Worm (Caenorhabditis elegans) whole organism, L4 larva: Measurements from ENCODE around the gene ZK669.3.

Source experiments
- F10B5.3 ChIP-seq: sonication (generic microtip); optimal IDR thresholded peaks from 2 replicates; lab custom pipeline; 2016; ENCODE audit warnings: mild to moderate bottlenecking, missing genetic modification characterization, missing compliant biosample characterization
- F37D6.2 ChIP-seq: sonication (generic microtip); optimal IDR thresholded peaks from 2 replicates; lab custom pipeline; 2016; ENCODE audit warnings: mild to moderate bottlenecking, missing genetic modification characterization, missing compliant biosample characterization
- Y105C5A.15 ChIP-seq: fragments of 200-800 bp; sonication (Bioruptor generic); IDR thresholded peaks from 2 replicates; pipeline ENCODE4 v1.3.6; 2022; ENCODE audit warnings: missing genetic modification characterization, missing compliant biosample characterization
- ZK337.2 ChIP-seq: fragments of 200-800 bp; sonication (Bioruptor generic); IDR thresholded peaks from 2 replicates; pipeline ENCODE4 v1.3.6; 2022; ENCODE audit warnings: missing genetic modification reagents, missing genetic modification characterization, missing compliant biosample characterization
- aha-1 ChIP-seq: fragments of 150-350 bp; peaks from one replicate; lab custom pipeline; 2014; ENCODE audit warnings: missing biosample characterization, missing genetic modification characterization
- ama-1 ChIP-seq: fragments of 150-350 bp; optimal IDR thresholded peaks from 2 replicates; lab custom pipeline; 2014; ENCODE audit warnings: inconsistent platforms, mixed read lengths
- arid-1 ChIP-seq: fragments of 200-800 bp; sonication (Bioruptor generic); conservative IDR thresholded peaks from 2 replicates; pipeline ENCODE4 v1.3.6; 2022; ENCODE audit warnings: missing genetic modification reagents, missing genetic modification characterization, missing compliant biosample characterization
- ceh-28 ChIP-seq: fragments of 150-350 bp; optimal IDR thresholded peaks from 2 replicates; lab custom pipeline; 2014; ENCODE audit warnings: missing biosample characterization, missing genetic modification reagents, missing genetic modification characterization
- ceh-44 ChIP-seq: fragments of 200-800 bp; sonication (Bioruptor generic); IDR thresholded peaks from 2 replicates; pipeline ENCODE4 v1.3.6; 2022; ENCODE audit warnings: missing genetic modification reagents, missing genetic modification characterization, missing compliant biosample characterization
- daf-19 ChIP-seq: fragments of 200-800 bp; sonication (Bioruptor generic); conservative IDR thresholded peaks from 2 replicates; pipeline ENCODE4 v1.3.6; 2022; ENCODE audit warnings: missing genetic modification characterization, missing compliant biosample characterization
- dmd-8 ChIP-seq: fragments of 200-800 bp; sonication (Bioruptor generic); IDR thresholded peaks from 2 replicates; pipeline ENCODE4 v1.3.6; 2022; ENCODE audit warnings: missing genetic modification characterization, missing compliant biosample characterization
- hlh-11 ChIP-seq: fragments of 200-800 bp; sonication (Bioruptor generic); optimal IDR thresholded peaks from 2 replicates; lab custom pipeline; 2018; ENCODE audit warnings: mild to moderate bottlenecking, missing genetic modification characterization, missing compliant biosample characterization
- hlh-30 ChIP-seq: sonication (generic microtip); optimal IDR thresholded peaks from 2 replicates; lab custom pipeline; 2017; ENCODE audit warnings: antibody characterized with exemption, mild to moderate bottlenecking, missing genetic modification characterization, missing compliant biosample characterization; ENCODE audit not compliant: insufficient read depth
- jun-1 ChIP-seq: fragments of 150-350 bp; optimal IDR thresholded peaks from 2 replicates; lab custom pipeline; 2014; ENCODE audit warnings: missing biosample characterization, missing genetic modification reagents, missing genetic modification characterization
- lim-7 ChIP-seq: fragments of 200-800 bp; sonication (Bioruptor generic); IDR thresholded peaks from 2 replicates; pipeline ENCODE4 v1.3.6; 2022; ENCODE audit warnings: missing genetic modification characterization, missing compliant biosample characterization
- lin-29 ChIP-seq: fragments of 200-800 bp; sonication (Bioruptor generic); IDR thresholded peaks from 2 replicates; pipeline ENCODE4 v1.3.6; 2022; ENCODE audit warnings: missing genetic modification reagents, missing genetic modification characterization, missing compliant biosample characterization
- lin-38 ChIP-seq: fragments of 200-800 bp; sonication (Bioruptor generic); IDR thresholded peaks from 2 replicates; pipeline ENCODE4 v1.3.6; 2022; ENCODE audit warnings: missing genetic modification reagents, missing genetic modification characterization, missing compliant biosample characterization
- lsy-2 ChIP-seq, 2 experiments: fragments of 150-350 bp in 1 of 2; sonication (generic microtip) in 1 of 2; optimal IDR thresholded peaks; 2 replicates each; lab custom pipeline; 2014 to 2017; ENCODE audit warnings: missing biosample characterization in 2 of 2, missing genetic modification characterization in 2 of 2
- madf-9 ChIP-seq: fragments of 200-800 bp; sonication (Bioruptor generic); conservative IDR thresholded peaks from 2 replicates; pipeline ENCODE4 v1.3.6; 2022; ENCODE audit warnings: missing genetic modification reagents, missing genetic modification characterization, missing compliant biosample characterization
- mdt-29 ChIP-seq: fragments of 200-800 bp; sonication (Bioruptor generic); IDR thresholded peaks from 2 replicates; pipeline ENCODE4 v1.3.6; 2022; ENCODE audit warnings: missing genetic modification reagents, missing genetic modification characterization, missing compliant biosample characterization
- mep-1 ChIP-seq: fragments of 150-350 bp; sonication (generic microtip); optimal IDR thresholded peaks from 3 replicates; lab custom pipeline; 2014; ENCODE audit warnings: missing biosample characterization, missing genetic modification characterization
- nhr-11 ChIP-seq: fragments of 150-350 bp; optimal IDR thresholded peaks from 2 replicates; lab custom pipeline; 2014; ENCODE audit warnings: missing biosample characterization, missing genetic modification characterization
- nhr-237 ChIP-seq: sonication (generic microtip); optimal IDR thresholded peaks from 2 replicates; lab custom pipeline; 2017; ENCODE audit warnings: missing biosample characterization, missing genetic modification characterization
- nhr-6 ChIP-seq: fragments of 150-350 bp; optimal IDR thresholded peaks from 2 replicates; lab custom pipeline; 2014; ENCODE audit warnings: missing biosample characterization, missing genetic modification characterization
- nhr-77 ChIP-seq: fragments of 150-350 bp; optimal IDR thresholded peaks from 2 replicates; lab custom pipeline; 2014; ENCODE audit warnings: missing biosample characterization, missing genetic modification characterization
- pqm-1 ChIP-seq: sonication (generic microtip); optimal IDR thresholded peaks from 2 replicates; lab custom pipeline; 2017; ENCODE audit warnings: missing biosample characterization, missing genetic modification characterization
- sdz-12 ChIP-seq: fragments of 200-800 bp; sonication (Bioruptor generic); optimal IDR thresholded peaks from 2 replicates; lab custom pipeline; 2018; ENCODE audit warnings: mild to moderate bottlenecking, missing genetic modification characterization, missing compliant biosample characterization
- set-16 ChIP-seq: fragments of 200-800 bp; sonication (Bioruptor generic); IDR thresholded peaks from 2 replicates; pipeline ENCODE4 v1.3.6; 2022; ENCODE audit warnings: missing genetic modification reagents, missing genetic modification characterization, missing compliant biosample characterization
- spr-1 ChIP-seq: sonication (generic microtip); optimal IDR thresholded peaks from 2 replicates; lab custom pipeline; 2016; ENCODE audit warnings: mild to moderate bottlenecking, missing genetic modification characterization, missing compliant biosample characterization
- unc-39 ChIP-seq: sonication (generic microtip); optimal IDR thresholded peaks from 2 replicates; lab custom pipeline; 2017; ENCODE audit warnings: missing biosample characterization, missing genetic modification characterization
- unc-62 ChIP-seq, 3 experiments: fragments of 150-350 bp in 1 of 3; sonication (generic microtip); optimal IDR thresholded peaks in 2 of 3; peaks in 1 of 3; 1 replicate in 1 of 3; 2 replicates in 2 of 3; lab custom pipeline; 2014 to 2017; ENCODE audit warnings: missing biosample characterization in 3 of 3, missing genetic modification characterization in 3 of 3, missing genetic modification reagents in 3 of 3, missing genotype in 1 of 3
- ztf-11 ChIP-seq: fragments of 150-350 bp; optimal IDR thresholded peaks from 2 replicates; lab custom pipeline; 2014; ENCODE audit warnings: missing biosample characterization, missing genetic modification characterization

ZK669.3 gene

DNA sequence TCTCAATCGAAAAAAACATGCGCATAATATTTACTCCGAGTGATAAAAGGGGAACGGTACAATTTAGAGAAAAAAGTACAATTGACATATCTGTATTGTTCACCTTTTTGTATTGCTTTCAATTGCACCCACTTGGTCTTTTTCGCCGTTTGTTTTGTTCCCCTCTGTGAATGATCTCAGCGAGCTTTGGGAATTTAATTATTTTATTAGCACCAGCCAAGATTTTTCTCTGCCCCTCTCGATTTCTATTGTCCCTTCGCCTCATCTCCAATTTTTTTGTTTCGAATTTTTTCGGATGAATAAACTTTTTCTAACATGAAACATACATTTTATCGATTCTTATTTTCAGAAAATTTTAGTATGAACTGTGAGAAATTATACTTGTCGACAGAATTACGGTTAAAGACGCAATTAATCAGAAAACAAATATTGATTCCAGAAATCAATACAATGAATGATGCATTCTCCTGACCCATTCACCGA lies 40.7 kb upstream of the ZK669.3 start, which contains the start of gene rev-1:
rev-1 (plus strand) TSS at position 433 of the 483 bp plus-strand sequence.
- TF ChIP-seq sdz-12 (GFP tag; lab: Kevin White, UChicago) (no peak), arid-1 (0 out of 2 replicates have a peak, but pooled peaks have one; percentile 45), ama-1 (peak; percentile 8), unc-62 (GFP tag; optimal IDR thresholded peaks at IDR 0.05 in 1 of 2; lab: Kevin White, UChicago) (peak in 1 of 2 experiments; percentile 61), unc-62 (tag; optimal IDR thresholded peaks at IDR 0.05; lab: Kevin White, UChicago) (no peak), lin-38 (GFP tag; lab: Robert Waterston, UW) (0 out of 2 replicates have a peak, but pooled peaks have one; percentile 32), daf-19 (GFP tag; lab: Robert Waterston, UW) (no peak)

DNA sequence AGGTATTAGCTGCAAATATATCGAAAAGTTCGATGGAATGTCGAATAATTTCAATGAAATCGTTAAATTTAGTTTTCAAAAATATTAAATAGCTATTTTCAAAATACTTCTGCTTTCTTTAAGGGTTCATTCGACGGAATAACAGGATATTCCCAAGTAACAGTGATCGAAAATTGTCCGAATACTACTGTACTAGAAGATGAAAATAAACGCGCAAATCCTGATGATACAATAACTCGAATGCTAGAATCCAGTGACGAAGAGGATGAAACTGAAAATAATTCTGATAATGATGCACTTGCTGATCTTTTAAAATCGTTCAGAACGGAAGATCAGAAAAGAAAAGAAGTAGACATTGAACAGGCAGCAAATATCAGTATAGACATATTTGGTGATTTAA lies 40.2 kb upstream of the ZK669.3 start:
- TF ChIP-seq daf-19 (GFP tag; lab: Robert Waterston, UW) (no peak), aha-1 (tag; lab: Kevin White, UChicago) (peak; percentile 92)
- TF ChIP-seq, all 104 proteins: peak for 1

DNA sequence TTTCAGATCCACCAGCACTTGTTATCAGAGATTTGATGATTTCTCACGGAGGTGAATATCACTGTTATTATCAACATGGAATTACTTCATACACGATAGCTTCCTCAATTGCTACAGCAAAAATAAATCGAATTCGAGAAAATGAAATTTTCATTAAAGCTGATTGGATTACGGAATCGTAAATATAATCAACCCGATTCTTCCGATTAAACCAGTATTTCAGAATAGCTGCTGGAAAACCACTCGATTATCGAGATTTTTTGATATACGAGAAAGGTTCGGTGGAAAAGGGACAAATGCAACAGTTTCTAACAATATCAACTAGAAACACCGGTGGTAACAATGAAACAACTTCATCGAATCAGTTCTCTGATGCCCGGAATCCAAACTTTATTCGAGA lies 39.0 kb upstream of the ZK669.3 start:
- TF ChIP-seq lsy-2 (tag; optimal IDR thresholded peaks at IDR 0.05; lab: Kevin White, UChicago) (no peak), aha-1 (tag; lab: Kevin White, UChicago) (no peak), pqm-1 (tag; lab: Kevin White, UChicago) (no peak), Y105C5A.15 (GFP tag; lab: Robert Waterston, UW) (no peak), lim-7 (GFP tag; lab: Robert Waterston, UW) (no peak)
- TF ChIP-seq, all 104 proteins: peak for 0

DNA sequence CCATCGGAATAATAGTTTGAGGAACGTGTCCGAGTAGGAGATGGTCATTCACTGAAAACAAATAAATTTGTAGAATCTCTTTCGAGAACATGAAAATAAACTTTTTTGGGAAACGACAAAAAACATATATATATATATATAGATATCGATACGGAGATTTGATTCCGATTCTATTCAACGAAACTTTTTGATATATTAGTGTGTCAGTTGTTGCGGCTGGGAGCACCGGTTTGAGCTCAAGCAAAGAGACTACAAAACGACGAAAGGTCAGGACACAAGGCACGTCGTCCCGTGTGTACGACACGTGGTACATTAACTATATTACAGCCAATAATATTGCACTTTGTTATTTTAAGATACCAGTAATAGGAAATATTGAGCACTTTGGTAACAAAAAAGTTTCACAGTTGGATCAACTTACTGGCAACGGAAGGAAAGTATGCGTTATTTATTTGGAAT lies 33.4 kb upstream of the ZK669.3 start, which contains the start of gene best-23:
best-23 (minus strand) TSS at position 51 of the 459 bp plus-strand sequence.
- TF ChIP-seq ZK337.2 (GFP tag; lab: Robert Waterston, UW) (no peak), ceh-28 (tag; lab: Kevin White, UChicago) (no peak), mep-1 (tag; lab: Kevin White, UChicago) (no peak), madf-9 (GFP tag; lab: Robert Waterston, UW) (no peak), F10B5.3 (tag; lab: Kevin White, UChicago) (no peak), hlh-11 (tag; lab: Kevin White, UChicago) (peak; percentile 22), spr-1 (tag; lab: Kevin White, UChicago) (no peak), ceh-44 (GFP tag; lab: Robert Waterston, UW) (no peak), nhr-11 (tag; lab: Kevin White, UChicago) (peak; percentile 6), ztf-11 (tag; lab: Kevin White, UChicago) (no peak), F37D6.2 (no peak), nhr-77 (no peak), jun-1 (no peak), lin-29 (GFP tag; lab: Robert Waterston, UW) (no peak), nhr-6 (tag; lab: Kevin White, UChicago) (no peak), set-16 (GFP tag; lab: Robert Waterston, UW) (no peak), dmd-8 (no peak), hlh-30 (tag; lab: Kevin White, UChicago) (peak; percentile 45), unc-39 (tag; lab: Kevin White, UChicago) (no peak), nhr-237 (tag; lab: Kevin White, UChicago) (no peak)

DNA sequence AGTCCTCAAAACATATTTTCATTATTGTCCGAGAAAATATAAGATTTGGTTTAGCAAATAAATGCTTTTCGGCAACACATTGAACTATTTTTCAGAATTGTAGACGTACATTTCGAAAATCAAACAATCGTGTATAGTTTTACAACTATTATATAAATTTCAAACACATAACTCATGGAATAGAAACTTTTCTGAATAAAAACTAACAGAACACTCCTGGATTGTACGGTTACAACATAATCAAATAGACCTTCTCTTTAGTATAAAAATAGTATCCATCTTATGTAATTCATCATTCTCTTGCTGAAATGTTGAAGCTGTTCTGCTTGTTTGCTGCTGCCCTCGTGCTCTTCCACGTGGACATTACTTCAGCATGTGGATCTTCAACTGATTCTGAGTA lies 29.9 kb upstream of the ZK669.3 start, which contains the start of gene ZK675.4:
ZK675.4 (plus strand) TSS at position 301 of the 400 bp plus-strand sequence.
- TF ChIP-seq aha-1 (tag; lab: Kevin White, UChicago) (peak; percentile 38), mdt-29 (GFP tag; lab: Robert Waterston, UW) (no peak)
- TF ChIP-seq, all 104 proteins: peak for 1
